Fruit fly (Drosophila melanogaster) whole organism, embryonic: ENCODE measurements around the gene Zir.
A peak's percentile ranks its signal among the peaks of the same experiment; 100 is the strongest.

Experiments used
- Ada2b ChIP-seq: fragments of 200-800 bp; sonication (Bioruptor generic); IDR thresholded peaks from 2 replicates; pipeline ENCODE4 v1.3.6; 2022; ENCODE audit warnings: missing biosample characterization, missing genetic modification characterization
- B-H1 ChIP-seq: fragments of 200-800 bp; sonication (Bioruptor generic); IDR thresholded peaks from 3 replicates; pipeline ENCODE4 v1.3.6; 2022; ENCODE audit warnings: missing biosample characterization, missing genetic modification characterization
- CG11085 ChIP-seq: fragments of 200-800 bp; sonication (Bioruptor generic); IDR thresholded peaks from 2 replicates; pipeline ENCODE4 v1.3.6; 2022; ENCODE audit warnings: missing biosample characterization, missing genetic modification characterization
- CG11696 ChIP-seq: fragments of 200-800 bp; sonication (Bioruptor generic); IDR thresholded peaks from 2 replicates; pipeline ENCODE4 v1.3.6; 2022; ENCODE audit warnings: missing biosample characterization, missing genetic modification characterization
- CG12104 ChIP-seq: fragments of 200-800 bp; sonication (Bioruptor generic); optimal IDR thresholded peaks from 3 replicates; lab custom pipeline; 2016; ENCODE audit warnings: missing biosample characterization, missing genetic modification characterization
- CG12942 ChIP-seq: fragments of 200-800 bp; sonication (Bioruptor generic); optimal IDR thresholded peaks from 3 replicates; lab custom pipeline; 2016; ENCODE audit warnings: missing biosample characterization, missing genetic modification characterization
- CG13123 ChIP-seq: fragments of 200-800 bp; sonication (Bioruptor generic); optimal IDR thresholded peaks from 2 replicates; lab custom pipeline; 2016; ENCODE audit warnings: missing biosample characterization, missing genetic modification characterization
- CG15011 ChIP-seq: fragments of 200-800 bp; sonication (Bioruptor generic); optimal IDR thresholded peaks from 3 replicates; lab custom pipeline; 2018; ENCODE audit warnings: missing biosample characterization, mild to moderate bottlenecking, missing genetic modification characterization
- CG15073 ChIP-seq: fragments of 200-800 bp; sonication (Bioruptor generic); optimal IDR thresholded peaks from 2 replicates; lab custom pipeline; 2016; ENCODE audit warnings: missing biosample characterization, missing genetic modification characterization
- CG1529 ChIP-seq: fragments of 200-800 bp; sonication (Bioruptor generic); optimal IDR thresholded peaks from 3 replicates; lab custom pipeline; 2018; ENCODE audit warnings: missing biosample characterization, missing genetic modification characterization
- CG15514 ChIP-seq: fragments of 200-800 bp; sonication (Bioruptor generic); optimal IDR thresholded peaks from 3 replicates; lab custom pipeline; 2017; ENCODE audit warnings: missing biosample characterization, missing genetic modification characterization, mild to moderate bottlenecking, moderate library complexity, missing genetic modification reagents
- CG17802 ChIP-seq: fragments of 200-800 bp; sonication (Bioruptor generic); optimal IDR thresholded peaks from 2 replicates; lab custom pipeline; 2018; ENCODE audit warnings: missing biosample characterization, mild to moderate bottlenecking, missing genetic modification characterization, moderate library complexity
- CG1792 ChIP-seq: fragments of 200-800 bp; sonication (Bioruptor generic); optimal IDR thresholded peaks from 2 replicates; lab custom pipeline; 2016; ENCODE audit warnings: missing biosample characterization, missing genetic modification characterization
- CG18262 ChIP-seq: fragments of 200-800 bp; optimal IDR thresholded peaks from 3 replicates; lab custom pipeline; 2019; ENCODE audit warnings: missing biosample characterization, mild to moderate bottlenecking, missing genetic modification characterization, moderate library complexity
- CG18619 ChIP-seq: fragments of 200-800 bp; sonication (Bioruptor generic); optimal IDR thresholded peaks from 3 replicates; lab custom pipeline; 2017; ENCODE audit warnings: missing biosample characterization, mild to moderate bottlenecking, missing genetic modification characterization
- CG34376 ChIP-seq: fragments of 200-800 bp; sonication (Bioruptor generic); optimal IDR thresholded peaks from 2 replicates; lab custom pipeline; 2018; ENCODE audit warnings: missing biosample characterization, mild to moderate bottlenecking, missing genetic modification characterization
- CG4328 ChIP-seq: fragments of 200-800 bp; sonication (Bioruptor generic); optimal IDR thresholded peaks from 3 replicates; lab custom pipeline; 2017; ENCODE audit warnings: missing biosample characterization, missing genetic modification reagents, missing genetic modification characterization
- CG5180 ChIP-seq: fragments of 200-800 bp; sonication (Bioruptor generic); optimal IDR thresholded peaks from 3 replicates; lab custom pipeline; 2017; ENCODE audit warnings: missing biosample characterization, missing genetic modification characterization, mild to moderate bottlenecking, moderate library complexity, missing genetic modification reagents
- CG5953 ChIP-seq: fragments of 200-800 bp; sonication (Bioruptor generic); IDR thresholded peaks from 2 replicates; pipeline ENCODE4 v1.3.6; 2022; ENCODE audit warnings: missing biosample characterization, missing genetic modification characterization
- CG7357 ChIP-seq: fragments of 200-800 bp; sonication (Bioruptor generic); IDR thresholded peaks from 3 replicates; pipeline ENCODE4 v1.3.6; 2022; ENCODE audit warnings: missing biosample characterization, missing genetic modification characterization
- CG8281 ChIP-seq: fragments of 200-800 bp; sonication (Bioruptor generic); optimal IDR thresholded peaks from 2 replicates; lab custom pipeline; 2018; ENCODE audit warnings: missing biosample characterization, mild to moderate bottlenecking, missing genetic modification characterization, moderate library complexity
- CG9797 ChIP-seq: fragments of 200-800 bp; sonication (Bioruptor generic); optimal IDR thresholded peaks from 3 replicates; lab custom pipeline; 2018; ENCODE audit warnings: missing biosample characterization, mild to moderate bottlenecking, missing genetic modification characterization
- Camta ChIP-seq: fragments of 200-800 bp; sonication (Bioruptor generic); optimal IDR thresholded peaks from 2 replicates; lab custom pipeline; 2016; ENCODE audit warnings: missing biosample characterization, missing genetic modification characterization
- Dek ChIP-seq: fragments of 200-800 bp; sonication (Bioruptor generic); optimal IDR thresholded peaks from 3 replicates; lab custom pipeline; 2019; ENCODE audit warnings: missing biosample characterization, mild to moderate bottlenecking, missing genetic modification characterization, moderate library complexity
- Dref ChIP-seq: fragments of 200-800 bp; sonication (Bioruptor generic); IDR thresholded peaks from 2 replicates; pipeline ENCODE4 v1.3.6; 2022; ENCODE audit warnings: missing biosample characterization, missing genetic modification characterization
- Fer3 ChIP-seq: fragments of 200-800 bp; sonication (Bioruptor generic); optimal IDR thresholded peaks from 2 replicates; lab custom pipeline; 2018; ENCODE audit warnings: missing biosample characterization, mild to moderate bottlenecking, missing genetic modification characterization, moderate library complexity
- Hr39 ChIP-seq: fragments of >200 bp; optimal IDR thresholded peaks from 2 replicates; lab custom pipeline; 2017
- Jarid2 ChIP-seq: fragments of 200-800 bp; sonication (Bioruptor generic); optimal IDR thresholded peaks from 3 replicates; lab custom pipeline; 2017; ENCODE audit warnings: mild to moderate bottlenecking, missing biosample characterization, missing genetic modification reagents, missing genetic modification characterization
- MTF-1 ChIP-seq: fragments of 200-800 bp; sonication (Bioruptor generic); optimal IDR thresholded peaks from 2 replicates; lab custom pipeline; 2018; ENCODE audit warnings: missing biosample characterization, mild to moderate bottlenecking, missing genetic modification characterization, borderline replicate concordance
- Max ChIP-seq: fragments of 200-800 bp; sonication (Bioruptor generic); optimal IDR thresholded peaks from 2 replicates; lab custom pipeline; 2016; ENCODE audit warnings: missing biosample characterization, mild to moderate bottlenecking, missing genetic modification characterization
- Mrtf ChIP-seq: fragments of 200-800 bp; sonication (Bioruptor generic); IDR thresholded peaks from 3 replicates; pipeline ENCODE4 v1.3.6; 2022; ENCODE audit warnings: missing biosample characterization, missing genetic modification characterization
- NfI ChIP-seq: fragments of 200-800 bp; sonication (Bioruptor generic); optimal IDR thresholded peaks from 3 replicates; lab custom pipeline; 2018; ENCODE audit warnings: missing biosample characterization, mild to moderate bottlenecking, missing genetic modification characterization, moderate library complexity
- Oli ChIP-seq: fragments of 200-800 bp; sonication (Bioruptor generic); optimal IDR thresholded peaks from 2 replicates; lab custom pipeline; 2018; ENCODE audit warnings: missing biosample characterization, mild to moderate bottlenecking, missing genetic modification characterization, moderate library complexity
- PHDP ChIP-seq: fragments of 200-800 bp; sonication (Bioruptor generic); optimal IDR thresholded peaks from 3 replicates; lab custom pipeline; 2018; ENCODE audit warnings: missing biosample characterization, mild to moderate bottlenecking, missing genetic modification characterization, moderate library complexity
- Scr ChIP-seq: fragments of 200-800 bp; sonication (Bioruptor generic); IDR thresholded peaks from 2 replicates; pipeline ENCODE4 v1.3.6; 2022; ENCODE audit warnings: missing biosample characterization, missing genetic modification characterization; ENCODE audit not compliant: partially characterized antibody
- Spps ChIP-seq: fragments of 200-800 bp; sonication (Bioruptor generic); optimal IDR thresholded peaks from 2 replicates; lab custom pipeline; 2018; ENCODE audit warnings: missing biosample characterization, mild to moderate bottlenecking, missing genetic modification characterization
- Tbp ChIP-seq: fragments of >200 bp; optimal IDR thresholded peaks from 2 replicates; lab custom pipeline; 2018; ENCODE audit warnings: missing biosample characterization, missing genetic modification characterization
- YL-1 ChIP-seq: fragments of 200-800 bp; sonication (Bioruptor generic); optimal IDR thresholded peaks from 3 replicates; lab custom pipeline; 2017; ENCODE audit warnings: missing biosample characterization, mild to moderate bottlenecking, missing genetic modification characterization
- ash1 ChIP-seq: fragments of 200-800 bp; sonication (Bioruptor generic); optimal IDR thresholded peaks from 2 replicates; lab custom pipeline; 2018; ENCODE audit warnings: missing biosample characterization, mild to moderate bottlenecking, missing genetic modification characterization
- bsh ChIP-seq, 2 experiments: fragments of 200-800 bp; sonication (Bioruptor generic); optimal IDR thresholded peaks; 2 replicates each; lab custom pipeline; 2017 to 2018; ENCODE audit warnings: mild to moderate bottlenecking in 2 of 2, missing biosample characterization in 2 of 2, missing genetic modification characterization in 2 of 2, moderate library complexity in 1 of 2
- btn ChIP-seq: fragments of 200-800 bp; sonication (Bioruptor generic); optimal IDR thresholded peaks from 2 replicates; lab custom pipeline; 2016; ENCODE audit warnings: missing biosample characterization, missing genetic modification characterization
- chinmo ChIP-seq: fragments of 200-800 bp; sonication (Bioruptor generic); IDR thresholded peaks from 4 replicates; pipeline ENCODE4 v1.3.6; 2022; ENCODE audit warnings: missing biosample characterization, missing genetic modification characterization; ENCODE audit not compliant: partially characterized antibody
- dm ChIP-seq: fragments of 200-800 bp; sonication (Bioruptor generic); optimal IDR thresholded peaks from 3 replicates; lab custom pipeline; 2016; ENCODE audit warnings: missing biosample characterization, missing genetic modification characterization
- grn ChIP-seq: fragments of 200-800 bp; sonication (Bioruptor generic); optimal IDR thresholded peaks from 3 replicates; lab custom pipeline; 2017; ENCODE audit warnings: missing biosample characterization, missing genetic modification characterization
- gsb ChIP-seq: fragments of 200-800 bp; sonication (Bioruptor generic); IDR thresholded peaks from 2 replicates; pipeline ENCODE4 v1.3.6; 2022; ENCODE audit warnings: missing biosample characterization, missing genetic modification characterization
- jigr1 ChIP-seq: fragments of 200-800 bp; sonication (Bioruptor generic); IDR thresholded peaks from 3 replicates; pipeline ENCODE4 v1.3.6; 2022; ENCODE audit warnings: missing biosample characterization, missing genetic modification characterization
- pum ChIP-seq: fragments of 200-800 bp; sonication (Bioruptor generic); optimal IDR thresholded peaks from 2 replicates; lab custom pipeline; 2016; ENCODE audit warnings: missing biosample characterization, missing genetic modification characterization
- pzg ChIP-seq: fragments of 200-800 bp; sonication (Bioruptor generic); optimal IDR thresholded peaks from 3 replicates; lab custom pipeline; 2018; ENCODE audit warnings: missing biosample characterization, mild to moderate bottlenecking, missing genetic modification characterization, moderate library complexity
- schlank ChIP-seq: fragments of 200-800 bp; sonication (Bioruptor generic); optimal IDR thresholded peaks from 2 replicates; lab custom pipeline; 2018; ENCODE audit warnings: missing biosample characterization, mild to moderate bottlenecking, missing genetic modification characterization
- sisA ChIP-seq: fragments of 200-800 bp; sonication (Bioruptor generic); IDR thresholded peaks from 2 replicates; pipeline ENCODE4 v1.3.6; 2022; ENCODE audit warnings: missing biosample characterization, missing genetic modification characterization
- tap ChIP-seq: fragments of 200-800 bp; optimal IDR thresholded peaks from 3 replicates; lab custom pipeline; 2019; ENCODE audit warnings: missing biosample characterization, mild to moderate bottlenecking, missing genetic modification characterization, moderate library complexity
- z ChIP-seq: fragments of 200-800 bp; sonication (Bioruptor generic); IDR thresholded peaks from 3 replicates; pipeline ENCODE4 v1.3.6; 2022; ENCODE audit warnings: missing biosample characterization, missing genetic modification characterization

Gene Zir

dm6 chr2L:81198-81597 lies 13.3 kb upstream of the Zir start (continued):
- peak; percentile 22 for TF ChIP-seq NfI (GFP tag; lab: Kevin White, UChicago)
- peak; percentile 1 for TF ChIP-seq Camta (GFP tag; lab: Kevin White, UChicago)
- TF ChIP-seq pzg = no peak
- TF ChIP-seq sisA = no peak
- no peak for TF ChIP-seq Max (GFP tag; lab: Kevin White, UChicago)
- TF ChIP-seq chinmo (GFP tag; lab: Robert Waterston, UW) = no peak
- TF ChIP-seq z (GFP tag; lab: Robert Waterston, UW) = no peak
- peak; percentile 33 for TF ChIP-seq CG4328
- TF ChIP-seq CG12942 = no peak
- peak; percentile 68 for TF ChIP-seq MTF-1 (GFP tag; lab: Kevin White, UChicago)
- peak; percentile 12 for TF ChIP-seq schlank
- TF ChIP-seq Dek (tag; lab: Kevin White, UChicago) = peak; percentile 12
- TF ChIP-seq btn (GFP tag; lab: Kevin White, UChicago) = no peak
- no peak for TF ChIP-seq Ada2b (GFP tag; lab: Robert Waterston, UW)
- no peak for TF ChIP-seq Oli (tag; lab: Kevin White, UChicago)
- no peak for TF ChIP-seq CG8281 (tag; lab: Kevin White, UChicago)
- TF ChIP-seq CG1529 (GFP tag; lab: Kevin White, UChicago) = peak; percentile 55
- peak; percentile 15 for TF ChIP-seq grn
- TF ChIP-seq CG11085 (GFP tag; lab: Robert Waterston, UW) = no peak
- TF ChIP-seq B-H1 (GFP tag; lab: Robert Waterston, UW) = no peak
- TF ChIP-seq CG18262 = peak; percentile 11
- TF ChIP-seq CG9797 (GFP tag; lab: Kevin White, UChicago) = no peak
- no peak for TF ChIP-seq Tbp (GFP tag; lab: Kevin White, UChicago)
- no peak for TF ChIP-seq CG7357 (GFP tag; lab: Robert Waterston, UW)
- peak; percentile 57 for TF ChIP-seq CG5180
- TF ChIP-seq CG18619 = peak; percentile 28
- peak; percentile 7 for TF ChIP-seq CG12104 (GFP tag; lab: Kevin White, UChicago)
- no peak for TF ChIP-seq Jarid2
- no peak for TF ChIP-seq Hr39
- no peak for TF ChIP-seq CG15073 (GFP tag; lab: Kevin White, UChicago)
- no peak for TF ChIP-seq pum (GFP tag; lab: Kevin White, UChicago)
- TF ChIP-seq CG1792 (GFP tag; lab: Kevin White, UChicago) = no peak
- no peak for TF ChIP-seq CG5953 (GFP tag; lab: Robert Waterston, UW)
- TF ChIP-seq dm (GFP tag; lab: Kevin White, UChicago) = no peak
- peak; percentile 45 for TF ChIP-seq Fer3 (tag; lab: Kevin White, UChicago)
- TF ChIP-seq tap = peak; percentile 20
- TF ChIP-seq ash1 (GFP tag; lab: Kevin White, UChicago) = no peak
- no peak for TF ChIP-seq jigr1
- TF ChIP-seq CG15011 (GFP tag; lab: Kevin White, UChicago) = peak; percentile 28
- peak; percentile 55 for TF ChIP-seq PHDP (tag; lab: Kevin White, UChicago)
- no peak for TF ChIP-seq CG17802 (tag; lab: Kevin White, UChicago)
- peak; percentile 2 for TF ChIP-seq Spps
- no peak for TF ChIP-seq CG13123
- peak in 1 of 2 experiments; percentile 32 for TF ChIP-seq bsh (GFP tag; optimal IDR thresholded peaks at IDR 0.05; lab: Kevin White, UChicago)
- TF ChIP-seq YL-1 (GFP tag; lab: Kevin White, UChicago) = no peak
- no peak for TF ChIP-seq gsb (GFP tag; lab: Robert Waterston, UW)
- no peak for TF ChIP-seq Dref (GFP tag; lab: Robert Waterston, UW)
- peak; percentile 62 for TF ChIP-seq CG15514 (GFP tag; lab: Kevin White, UChicago)
- TF ChIP-seq CG11696 (GFP tag; lab: Robert Waterston, UW) = no peak
- no peak for TF ChIP-seq CG34376 (GFP tag; lab: Kevin White, UChicago)
- no peak for TF ChIP-seq Mrtf (GFP tag; lab: Robert Waterston, UW)
- no peak for TF ChIP-seq Scr
